Worm (Caenorhabditis elegans): ENCODE data around the gene W04D12.1.

DNA sequence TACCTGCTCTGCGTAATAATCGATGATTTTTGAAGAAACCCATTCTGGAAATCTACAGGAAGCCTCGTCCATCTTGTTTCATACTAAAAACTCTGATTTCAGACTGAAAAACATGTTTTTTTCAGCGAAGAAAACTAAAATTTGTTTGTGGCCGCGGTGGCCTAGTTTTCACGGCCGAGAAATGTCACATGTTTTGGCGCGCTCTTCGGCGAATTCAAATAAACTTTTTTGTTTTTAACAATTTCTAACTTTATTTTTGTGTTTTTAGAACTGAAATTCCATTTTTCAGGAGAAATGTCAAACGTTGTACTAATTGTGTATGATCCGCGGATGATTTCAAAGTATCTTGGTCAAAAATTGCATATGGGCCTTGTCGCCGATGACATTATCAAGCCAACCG lies 33.8 kb upstream of the W04D12.1 start, which contains the start of the genes polq-1 and him-10:
- TF ChIP-seq flt-1 (GFP tag; IDR thresholded peaks at IDR 0.05) (no peak), med-1 (GFP tag; optimal IDR thresholded peaks at IDR 0.05; ENCODE audit: insufficient read depth) (no peak), cog-1 (tag; optimal IDR thresholded peaks at IDR 0.05) (no peak), tab-1 (GFP tag; IDR thresholded peaks at IDR 0.05) (no peak)

Data from whole organism, midembryonic.